Worm (Caenorhabditis elegans): Measurements from ENCODE around the gene sorb-1.
A peak's percentile ranks its signal among the peaks of the same experiment; 100 is the strongest.

sorb-1 gene

ce11 chrIV:13783237-13784012, 33.3 kb downstream of the sorb-1 start, which contains the start of gene iscu-1 (continued):
- TF ChIP-seq zfp-3 (GFP tag; conservative IDR thresholded peaks at IDR 0.05) = no peak
- no peak for TF ChIP-seq F10B5.3 (tag; optimal IDR thresholded peaks at IDR 0.05)
- peak; percentile 43 for TF ChIP-seq dpl-1 (GFP tag; optimal IDR thresholded peaks at IDR 0.05)
- TF ChIP-seq fos-1 (tag; optimal IDR thresholded peaks at IDR 0.05) = no peak
- peak; percentile 70 for TF ChIP-seq mep-1 (tag; optimal IDR thresholded peaks at IDR 0.05)
- no peak for TF ChIP-seq egl-43 (GFP tag; IDR thresholded peaks at IDR 0.05)
- peak; percentile 81 for TF ChIP-seq ztf-7 (tag; optimal IDR thresholded peaks at IDR 0.05)
- TF ChIP-seq saeg-2 (GFP tag; IDR thresholded peaks at IDR 0.05) = no peak
- no peak for TF ChIP-seq nhr-42 (GFP tag; IDR thresholded peaks at IDR 0.05)
- peak; percentile 44 for TF ChIP-seq hlh-11 (tag; optimal IDR thresholded peaks at IDR 0.05)
- no peak for TF ChIP-seq nhr-76 (tag; optimal IDR thresholded peaks at IDR 0.05)
- no peak for TF ChIP-seq tag-97 (GFP tag; IDR thresholded peaks at IDR 0.05)
- 0 out of 2 replicates have a peak, but pooled peaks have one; percentile 13 for TF ChIP-seq lin-38 (GFP tag; IDR thresholded peaks at IDR 0.05)
- TF ChIP-seq zip-2 (tag; optimal IDR thresholded peaks at IDR 0.05) = no peak
- TF ChIP-seq skn-1 (tag; optimal IDR thresholded peaks at IDR 0.05) = no peak
- TF ChIP-seq egl-27 (tag; optimal IDR thresholded peaks at IDR 0.05) = no peak
- no peak for TF ChIP-seq ceh-62 (tag; optimal IDR thresholded peaks at IDR 0.05)
- TF ChIP-seq lim-7 (GFP tag; IDR thresholded peaks at IDR 0.05) = no peak
- TF ChIP-seq duxl-1 (tag; optimal IDR thresholded peaks at IDR 0.05; ENCODE audit: poor library complexity) = no peak
- TF ChIP-seq hlh-30 (tag; optimal IDR thresholded peaks at IDR 0.05; ENCODE audit: insufficient read depth) = peak; percentile 96
- TF ChIP-seq nhr-48 (tag; optimal IDR thresholded peaks at IDR 0.05) = no peak
- no peak for TF ChIP-seq gei-8 (GFP tag; optimal IDR thresholded peaks at IDR 0.05)
- no peak for TF ChIP-seq ceh-28 (tag; optimal IDR thresholded peaks at IDR 0.05)
- peak; percentile 44 for TF ChIP-seq nhr-6 (tag; optimal IDR thresholded peaks at IDR 0.05)
- TF ChIP-seq lin-13 (GFP tag; optimal IDR thresholded peaks at IDR 0.05) = no peak
- no peak for TF ChIP-seq tra-1 (GFP tag; IDR thresholded peaks at IDR 0.05)
- no peak for TF ChIP-seq unc-130 (GFP tag; optimal IDR thresholded peaks at IDR 0.05)
- TF ChIP-seq hif-1 (tag; optimal IDR thresholded peaks at IDR 0.05) = peak in 1 of 2 experiments; percentile 72
- TF ChIP-seq cey-2 (tag; optimal IDR thresholded peaks at IDR 0.05; ENCODE audit: borderline replicate concordance, insufficient read depth) = no peak
- no peak for TF ChIP-seq ama-1 (optimal IDR thresholded peaks at IDR 0.05)
- TF ChIP-seq nhr-10 (tag; optimal IDR thresholded peaks at IDR 0.05) = no peak
- TF ChIP-seq nhr-41 (GFP tag; IDR thresholded peaks at IDR 0.05) = no peak
- TF ChIP-seq dmd-9 (GFP tag; IDR thresholded peaks at IDR 0.05) = no peak
- peak; percentile 88 for TF ChIP-seq snpc-1.2 (GFP tag; IDR thresholded peaks at IDR 0.05)
- TF ChIP-seq dmd-8 (GFP tag; IDR thresholded peaks at IDR 0.05) = no peak
- no peak for TF ChIP-seq daf-16 (GFP tag; optimal IDR thresholded peaks at IDR 0.05)
- TF ChIP-seq daf-16 (tag; optimal IDR thresholded peaks at IDR 0.05) = peak; percentile 77
- TF ChIP-seq lin-29 (GFP tag; IDR thresholded peaks at IDR 0.05) = no peak
- peak; percentile 93 for TF ChIP-seq mes-2 (tag; optimal IDR thresholded peaks at IDR 0.05; ENCODE audit: poor library complexity, severe bottlenecking)
- TF ChIP-seq mxl-3 (GFP tag; optimal IDR thresholded peaks at IDR 0.05) = no peak
- TF ChIP-seq nhr-237 (tag; optimal IDR thresholded peaks at IDR 0.05) = no peak
- peak; percentile 65; the same call in 1 of the 2 replicates for TF ChIP-seq daf-19 (GFP tag; conservative IDR thresholded peaks at IDR 0.05)
- peak; percentile 48 for TF ChIP-seq dve-1 (tag; optimal IDR thresholded peaks at IDR 0.05; ENCODE audit: insufficient read depth)
- TF ChIP-seq ztf-11 (tag; optimal IDR thresholded peaks at IDR 0.05) = no peak
- TF ChIP-seq Y105C5A.15 (GFP tag; IDR thresholded peaks at IDR 0.05) = no peak

Measured in whole organism, L4 larva.